Worm (Caenorhabditis elegans): ENCODE measurements around the gene cept-2.

- no peak for TF ChIP-seq snpc-4 (tag; optimal IDR thresholded peaks at IDR 0.05)
- no peak for TF ChIP-seq hlh-17 (GFP tag; optimal IDR thresholded peaks at IDR 0.05; ENCODE audit: borderline replicate concordance)
- TF ChIP-seq sptf-1 (tag; optimal IDR thresholded peaks at IDR 0.05), result no peak
- TF ChIP-seq jun-1 (tag; optimal IDR thresholded peaks at IDR 0.05), result no peak
- TF ChIP-seq nhr-76 (tag; optimal IDR thresholded peaks at IDR 0.05), result no peak
- no peak for TF ChIP-seq xbp-1 (tag; optimal IDR thresholded peaks at IDR 0.05)
Observed at ce11 chrV:14396123-14396669, 48.6 kb downstream of the cept-2 start.
